Worm (Caenorhabditis elegans) whole organism, mixed stage, embryonic: ENCODE results near the gene ZK637.14.

ENCODE experiments used
- M03D4.4 ChIP-seq: sonication (generic microtip); optimal IDR thresholded peaks from 2 replicates; lab custom pipeline; 2017; ENCODE audit warnings: mild to moderate bottlenecking, missing genetic modification characterization, missing compliant biosample characterization
- bed-3 ChIP-seq: fragments of 200-800 bp; sonication (Bioruptor generic); optimal IDR thresholded peaks from 3 replicates; lab custom pipeline; 2018; ENCODE audit warnings: mild to moderate bottlenecking, missing genetic modification characterization, moderate library complexity, missing compliant biosample characterization
- ceh-39 ChIP-seq: fragments of 150-350 bp; optimal IDR thresholded peaks from 2 replicates; lab custom pipeline; 2014; ENCODE audit warnings: missing biosample characterization, missing genetic modification characterization
- ceh-83 ChIP-seq: fragments of 200-800 bp; sonication (Bioruptor generic); optimal IDR thresholded peaks from 2 replicates; lab custom pipeline; 2018; ENCODE audit warnings: mild to moderate bottlenecking, missing genetic modification characterization, missing compliant biosample characterization
- ces-1 ChIP-seq: fragments of 150-350 bp; optimal IDR thresholded peaks from 2 replicates; lab custom pipeline; 2014; ENCODE audit warnings: missing biosample characterization, missing genetic modification reagents, missing genetic modification characterization
- cnd-1 ChIP-seq: fragments of 200-800 bp; sonication (Bioruptor generic); optimal IDR thresholded peaks from 2 replicates; lab custom pipeline; 2018; ENCODE audit warnings: mild to moderate bottlenecking, missing genetic modification characterization, missing compliant biosample characterization
- drap-1 ChIP-seq: fragments of 200-800 bp; sonication (Bioruptor generic); optimal IDR thresholded peaks from 3 replicates; lab custom pipeline; 2018; ENCODE audit warnings: mild to moderate bottlenecking, missing genetic modification characterization, missing compliant biosample characterization
- elt-1 ChIP-seq: sonication (generic microtip); optimal IDR thresholded peaks from 2 replicates; lab custom pipeline; 2017; ENCODE audit warnings: missing genetic modification characterization, mild to moderate bottlenecking, missing compliant biosample characterization, antibody characterized with exemption, moderate library complexity, borderline replicate concordance; ENCODE audit not compliant: insufficient read depth
- elt-3 ChIP-seq: fragments of 150-350 bp; optimal IDR thresholded peaks from 2 replicates; lab custom pipeline; 2014; ENCODE audit warnings: missing biosample characterization, missing genetic modification characterization
- flh-1 ChIP-seq: fragments of 200-800 bp; sonication (Bioruptor generic); optimal IDR thresholded peaks from 2 replicates; lab custom pipeline; 2018; ENCODE audit warnings: mild to moderate bottlenecking, missing genetic modification characterization, moderate library complexity, missing compliant biosample characterization
- hlh-1 ChIP-seq: fragments of 150-350 bp; optimal IDR thresholded peaks from 2 replicates; lab custom pipeline; 2014; ENCODE audit warnings: missing biosample characterization, missing genetic modification reagents, missing genetic modification characterization
- lin-13 ChIP-seq: fragments of 150-350 bp; optimal IDR thresholded peaks from 2 replicates; lab custom pipeline; 2014; ENCODE audit warnings: missing biosample characterization, missing genetic modification characterization
- lsy-2 ChIP-seq: fragments of 150-350 bp; optimal IDR thresholded peaks from 2 replicates; lab custom pipeline; 2014; ENCODE audit warnings: missing biosample characterization, missing genetic modification characterization
- mab-5 ChIP-seq: fragments of 150-350 bp; optimal IDR thresholded peaks from 2 replicates; lab custom pipeline; 2014; ENCODE audit warnings: missing biosample characterization, missing genetic modification characterization
- mep-1 ChIP-seq: fragments of 150-350 bp; optimal IDR thresholded peaks from 2 replicates; lab custom pipeline; 2017; ENCODE audit warnings: missing biosample characterization, missing genetic modification reagents, missing genetic modification characterization, inconsistent platforms
- mls-2 ChIP-seq: sonication (generic microtip); optimal IDR thresholded peaks from 2 replicates; lab custom pipeline; 2016; ENCODE audit warnings: mild to moderate bottlenecking, missing genetic modification characterization, moderate library complexity, missing compliant biosample characterization
- nhr-12 ChIP-seq: fragments of 150-350 bp; optimal IDR thresholded peaks from 2 replicates; lab custom pipeline; 2014; ENCODE audit warnings: missing biosample characterization, missing genetic modification characterization
- nhr-2 ChIP-seq: fragments of 150-350 bp; optimal IDR thresholded peaks from 2 replicates; lab custom pipeline; 2014; ENCODE audit warnings: missing biosample characterization, missing genetic modification characterization
- nhr-237 ChIP-seq: fragments of 150-350 bp; optimal IDR thresholded peaks from 2 replicates; lab custom pipeline; 2014; ENCODE audit warnings: missing biosample characterization, missing genetic modification characterization
- nhr-28 ChIP-seq: fragments of 150-350 bp; optimal IDR thresholded peaks from 2 replicates; lab custom pipeline; 2014; ENCODE audit warnings: missing biosample characterization, missing genetic modification characterization
- nhr-76 ChIP-seq: sonication (generic microtip); optimal IDR thresholded peaks from 2 replicates; lab custom pipeline; 2017; ENCODE audit warnings: missing biosample characterization, missing genetic modification characterization
- pha-4 ChIP-seq: fragments of 150-350 bp; optimal IDR thresholded peaks from 2 replicates; lab custom pipeline; 2018; ENCODE audit warnings: missing biosample characterization, missing genetic modification reagents, missing genetic modification characterization
- snpc-4 ChIP-seq: fragments of 150-350 bp; optimal IDR thresholded peaks from 2 replicates; lab custom pipeline; 2014; ENCODE audit warnings: missing biosample characterization, missing genetic modification characterization
- sptf-1 ChIP-seq: sonication (generic microtip); optimal IDR thresholded peaks from 2 replicates; lab custom pipeline; 2017; ENCODE audit warnings: mild to moderate bottlenecking, missing genetic modification characterization, moderate library complexity, missing compliant biosample characterization
- tbx-8 ChIP-seq: fragments of 200-800 bp; sonication (Bioruptor generic); optimal IDR thresholded peaks from 2 replicates; lab custom pipeline; 2018; ENCODE audit warnings: mild to moderate bottlenecking, missing genetic modification characterization, moderate library complexity, missing compliant biosample characterization
- unc-120 ChIP-seq: sonication (generic microtip); optimal IDR thresholded peaks from 2 replicates; lab custom pipeline; 2017; ENCODE audit warnings: missing genetic modification characterization, missing compliant biosample characterization; ENCODE audit not compliant: poor library complexity, severe bottlenecking
- unc-39 ChIP-seq: fragments of 150-350 bp; optimal IDR thresholded peaks from 2 replicates; lab custom pipeline; 2014; ENCODE audit warnings: missing biosample characterization, missing genetic modification characterization
- unc-62 ChIP-seq: fragments of 150-350 bp; optimal IDR thresholded peaks from 2 replicates; lab custom pipeline; 2014; ENCODE audit warnings: missing biosample characterization, missing genetic modification reagents, missing genetic modification characterization

The ZK637.14 gene

ce11 chrIII:8929723-8930122, 40.8 kb upstream of the ZK637.14 start, which contains the start of gene arrd-15:
Gene arrd-15, plus strand, starts transcription at chrIII:8930023.
- TF ChIP-seq lsy-2: no peak
- no peak for TF ChIP-seq tbx-8 (GFP tag; lab: Kevin White, UChicago)
- TF ChIP-seq ces-1 (GFP tag; lab: Kevin White, UChicago): no peak
- no peak for TF ChIP-seq ceh-83 (GFP tag; lab: Kevin White, UChicago)
- TF ChIP-seq snpc-4: no peak
- no peak for TF ChIP-seq nhr-2
- TF ChIP-seq nhr-28 (tag; lab: Kevin White, UChicago): no peak

DNA sequence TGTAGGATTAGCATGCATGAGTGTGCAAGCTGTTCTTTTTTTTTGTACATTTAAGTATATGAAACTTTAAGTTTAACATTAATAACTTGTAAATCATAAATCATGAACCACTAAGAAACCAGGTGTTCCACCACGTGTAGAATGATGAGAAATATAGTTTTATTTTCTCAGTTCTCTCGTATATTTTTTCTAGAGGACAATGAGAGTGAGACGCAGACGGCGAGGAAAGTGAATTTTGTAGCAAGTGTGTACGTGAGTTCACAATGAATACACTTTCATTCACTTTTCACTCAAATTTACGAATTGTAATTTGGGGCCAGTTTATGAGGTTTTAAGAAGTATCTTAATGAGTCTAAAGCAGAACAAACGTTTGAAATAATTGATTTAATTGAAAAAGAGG, 37.6 kb upstream of the ZK637.14 start:
- TF ChIP-seq bed-3 (GFP tag; lab: Kevin White, UChicago): no peak
- peak; percentile 50 for TF ChIP-seq mab-5
- TF ChIP-seq, all 35 proteins: peak for 1

- no peak for TF ChIP-seq flh-1 (GFP tag; lab: Kevin White, UChicago)
- TF ChIP-seq unc-39 (tag; lab: Kevin White, UChicago): no peak
- no peak for TF ChIP-seq sptf-1 (tag; lab: Kevin White, UChicago)
- TF ChIP-seq elt-1 (tag; lab: Kevin White, UChicago): no peak
- no peak for TF ChIP-seq nhr-28 (tag; lab: Kevin White, UChicago)
- TF ChIP-seq mep-1 (tag; lab: Kevin White, UChicago): no peak
- no peak for TF ChIP-seq cnd-1 (tag; lab: Kevin White, UChicago)
- no peak for TF ChIP-seq drap-1 (GFP tag; lab: Kevin White, UChicago)
- no peak for TF ChIP-seq nhr-12 (tag; lab: Kevin White, UChicago)
- TF ChIP-seq ces-1 (GFP tag; lab: Kevin White, UChicago): no peak
- TF ChIP-seq mab-5: no peak
- TF ChIP-seq pha-4 (tag; lab: Kevin White, UChicago): no peak
- TF ChIP-seq ceh-83 (GFP tag; lab: Kevin White, UChicago): no peak
- TF ChIP-seq snpc-4: no peak
- TF ChIP-seq lsy-2: no peak
- TF ChIP-seq M03D4.4: no peak
- no peak for TF ChIP-seq nhr-2
Observed at ce11 chrIII:8925539-8925938, 36.6 kb upstream of the ZK637.14 start.

- TF ChIP-seq mab-5 (no peak), elt-1 (tag; lab: Kevin White, UChicago) (no peak), lin-13 (tag; lab: Kevin White, UChicago) (no peak), ceh-83 (GFP tag; lab: Kevin White, UChicago) (no peak), mls-2 (tag; lab: Kevin White, UChicago) (no peak), mep-1 (tag; lab: Kevin White, UChicago) (no peak), unc-62 (no peak), nhr-12 (tag; lab: Kevin White, UChicago) (no peak), nhr-237 (no peak)
Observed at ce11 chrIII:8923937-8924336, 35.0 kb upstream of the ZK637.14 start, which contains the start of gene ZK637.12. Gene ZK637.12, plus strand, starts transcription at chrIII:8924237.

ce11 chrIII:8923240-8923734, 34.3 kb upstream of the ZK637.14 start, which contains the start of gene glb-1:
Gene glb-1, minus strand, starts transcription at chrIII:8923290.
- no peak for TF ChIP-seq sptf-1 (tag; lab: Kevin White, UChicago)
- no peak for TF ChIP-seq nhr-237
- no peak for TF ChIP-seq drap-1 (GFP tag; lab: Kevin White, UChicago)
- no peak for TF ChIP-seq M03D4.4
- TF ChIP-seq unc-39 (tag; lab: Kevin White, UChicago): no peak
- TF ChIP-seq ceh-39: no peak
- TF ChIP-seq pha-4 (tag; lab: Kevin White, UChicago): no peak

ce11 chrIII:8922061-8922460, 33.1 kb upstream of the ZK637.14 start:
- peak; percentile 60 for TF ChIP-seq unc-62
- no peak for TF ChIP-seq lin-13 (tag; lab: Kevin White, UChicago)
- TF ChIP-seq sptf-1 (tag; lab: Kevin White, UChicago): no peak
- peak; percentile 13 for TF ChIP-seq hlh-1 (tag; lab: Kevin White, UChicago)
- TF ChIP-seq elt-1 (tag; lab: Kevin White, UChicago): no peak
- TF ChIP-seq nhr-237: peak; percentile 39
- TF ChIP-seq nhr-2: no peak
- no peak for TF ChIP-seq ces-1 (GFP tag; lab: Kevin White, UChicago)
- no peak for TF ChIP-seq nhr-76 (tag; lab: Kevin White, UChicago)
- no peak for TF ChIP-seq flh-1 (GFP tag; lab: Kevin White, UChicago)
- TF ChIP-seq elt-3 (tag; lab: Kevin White, UChicago): no peak
- no peak for TF ChIP-seq pha-4 (tag; lab: Kevin White, UChicago)
- TF ChIP-seq lsy-2: peak; percentile 4
- TF ChIP-seq M03D4.4: no peak
- no peak for TF ChIP-seq mep-1 (tag; lab: Kevin White, UChicago)
- no peak for TF ChIP-seq unc-120 (tag; lab: Kevin White, UChicago)
- TF ChIP-seq cnd-1 (tag; lab: Kevin White, UChicago): no peak
